Fruit fly (Drosophila melanogaster) whole organism, prepupa: ENCODE results near the gene CG4666.

ENCODE experiments used
- Blimp-1 ChIP-seq: fragments of 200-800 bp; sonication (Bioruptor generic); optimal IDR thresholded peaks from 3 replicates; lab custom pipeline; 2017; ENCODE audit warnings: missing biosample characterization, missing genetic modification characterization, mild to moderate bottlenecking, moderate library complexity, missing genetic modification reagents
- CG10631 ChIP-seq: fragments of 200-800 bp; sonication (Bioruptor generic); optimal IDR thresholded peaks from 2 replicates; lab custom pipeline; 2016; ENCODE audit warnings: missing biosample characterization, missing genetic modification characterization
- CG10669 ChIP-seq: fragments of 200-800 bp; sonication (Bioruptor generic); optimal IDR thresholded peaks from 3 replicates; lab custom pipeline; 2018; ENCODE audit warnings: missing biosample characterization, mild to moderate bottlenecking, missing genetic modification characterization, moderate library complexity
- CG11294 ChIP-seq: fragments of 200-800 bp; sonication (Bioruptor generic); IDR thresholded peaks from 2 replicates; pipeline ENCODE4 v1.3.6; 2022; ENCODE audit warnings: missing biosample characterization, missing genetic modification characterization
- CG11902 ChIP-seq: fragments of 200-800 bp; sonication (Bioruptor generic); optimal IDR thresholded peaks from 3 replicates; lab custom pipeline; 2016; ENCODE audit warnings: missing biosample characterization, missing genetic modification characterization
- CG15336 ChIP-seq: fragments of 200-800 bp; sonication (Bioruptor generic); IDR thresholded peaks from 2 replicates; pipeline ENCODE4 v1.3.6; 2022; ENCODE audit warnings: missing biosample characterization, missing genetic modification characterization
- CG1621 ChIP-seq: fragments of 200-800 bp; sonication (Bioruptor generic); optimal IDR thresholded peaks from 3 replicates; lab custom pipeline; 2018; ENCODE audit warnings: missing biosample characterization, mild to moderate bottlenecking, missing genetic modification characterization
- CG16779 ChIP-seq: fragments of 200-800 bp; sonication (Bioruptor generic); optimal IDR thresholded peaks from 3 replicates; lab custom pipeline; 2017; ENCODE audit warnings: missing biosample characterization, mild to moderate bottlenecking, missing genetic modification characterization
- CG32006 ChIP-seq: fragments of 200-800 bp; sonication (Bioruptor generic); optimal IDR thresholded peaks from 3 replicates; lab custom pipeline; 2017; ENCODE audit warnings: missing biosample characterization, mild to moderate bottlenecking, missing genetic modification characterization
- CG34406 ChIP-seq: fragments of 200-800 bp; sonication (Bioruptor generic); optimal IDR thresholded peaks from 3 replicates; lab custom pipeline; 2016; ENCODE audit warnings: missing biosample characterization, missing genetic modification characterization
- CG3919 ChIP-seq: fragments of 200-800 bp; sonication (Bioruptor generic); optimal IDR thresholded peaks from 3 replicates; lab custom pipeline; 2016; ENCODE audit warnings: missing biosample characterization, missing genetic modification characterization
- CG6163 ChIP-seq: fragments of 200-800 bp; sonication (Bioruptor generic); IDR thresholded peaks from 3 replicates; pipeline ENCODE4 v1.3.6; 2022; ENCODE audit warnings: missing biosample characterization, missing genetic modification characterization
- CG6276 ChIP-seq: fragments of 200-800 bp; sonication (Bioruptor generic); optimal IDR thresholded peaks from 2 replicates; lab custom pipeline; 2017; ENCODE audit warnings: missing biosample characterization, mild to moderate bottlenecking, missing genetic modification characterization
- CG6792 ChIP-seq: fragments of 200-800 bp; sonication (Bioruptor generic); optimal IDR thresholded peaks from 3 replicates; lab custom pipeline; 2016; ENCODE audit warnings: missing biosample characterization, missing genetic modification characterization
- CG6808 ChIP-seq: fragments of 200-800 bp; sonication (Bioruptor generic); optimal IDR thresholded peaks from 3 replicates; lab custom pipeline; 2017; ENCODE audit warnings: missing biosample characterization, missing genetic modification characterization, mild to moderate bottlenecking, moderate library complexity, missing genetic modification reagents
- CG7368 ChIP-seq: fragments of 200-800 bp; sonication (Bioruptor generic); optimal IDR thresholded peaks from 3 replicates; lab custom pipeline; 2016; ENCODE audit warnings: missing biosample characterization, missing genetic modification characterization
- CG8119 ChIP-seq: fragments of 200-800 bp; sonication (Bioruptor generic); IDR thresholded peaks from 3 replicates; pipeline ENCODE4 v1.3.6; 2022; ENCODE audit warnings: missing biosample characterization, missing genetic modification characterization
- CG8319 ChIP-seq: fragments of 200-800 bp; sonication (Bioruptor generic); optimal IDR thresholded peaks from 3 replicates; lab custom pipeline; 2016; ENCODE audit warnings: missing biosample characterization, missing genetic modification characterization
- CG8632 ChIP-seq: fragments of 200-800 bp; sonication (Bioruptor generic); optimal IDR thresholded peaks from 3 replicates; lab custom pipeline; 2016; ENCODE audit warnings: missing biosample characterization, missing genetic modification characterization
- CG9139 ChIP-seq: fragments of 200-800 bp; sonication (Bioruptor generic); optimal IDR thresholded peaks from 3 replicates; lab custom pipeline; 2017; ENCODE audit warnings: missing biosample characterization, mild to moderate bottlenecking, missing genetic modification characterization
- Eip75B ChIP-seq: fragments of 200-800 bp; sonication (Bioruptor generic); optimal IDR thresholded peaks from 3 replicates; lab custom pipeline; 2016; ENCODE audit warnings: missing biosample characterization, missing genetic modification characterization
- Eip78C ChIP-seq: fragments of 200-800 bp; sonication (Bioruptor generic); peaks from one replicate; lab custom pipeline; 2016; ENCODE audit warnings: missing biosample characterization, missing genetic modification characterization
- Eip93F ChIP-seq: fragments of 200-800 bp; sonication (Bioruptor generic); optimal IDR thresholded peaks from 2 replicates; lab custom pipeline; 2016; ENCODE audit warnings: missing biosample characterization, mild to moderate bottlenecking, missing genetic modification characterization
- Ets21C ChIP-seq: fragments of 200-800 bp; sonication (Bioruptor generic); optimal IDR thresholded peaks from 3 replicates; lab custom pipeline; 2016; ENCODE audit warnings: missing biosample characterization, missing genetic modification characterization
- Ets96B ChIP-seq: fragments of 200-800 bp; optimal IDR thresholded peaks from 2 replicates; lab custom pipeline; 2019; ENCODE audit warnings: missing biosample characterization, mild to moderate bottlenecking, missing genetic modification characterization, moderate library complexity
- Gug ChIP-seq: fragments of 200-800 bp; sonication (Bioruptor generic); IDR thresholded peaks from 2 replicates; pipeline ENCODE4 v1.3.6; 2022; ENCODE audit warnings: missing biosample characterization, missing genetic modification characterization
- Hr38 ChIP-seq: sonication (Bioruptor generic); optimal IDR thresholded peaks from 2 replicates; lab custom pipeline; 2016; ENCODE audit warnings: missing biosample characterization, missing genetic modification characterization
- Hr39 ChIP-seq: fragments of 200-800 bp; sonication (Bioruptor generic); optimal IDR thresholded peaks from 2 replicates; lab custom pipeline; 2016; ENCODE audit warnings: missing biosample characterization, missing genetic modification characterization
- Lpt ChIP-seq: fragments of 200-800 bp; sonication (Bioruptor generic); optimal IDR thresholded peaks from 3 replicates; lab custom pipeline; 2016; ENCODE audit warnings: missing biosample characterization, missing genetic modification characterization
- OdsH ChIP-seq: fragments of 200-800 bp; sonication (Bioruptor generic); optimal IDR thresholded peaks from 3 replicates; lab custom pipeline; 2016; ENCODE audit warnings: missing biosample characterization, missing genetic modification characterization
- Smox ChIP-seq: fragments of 200-800 bp; sonication (Bioruptor generic); optimal IDR thresholded peaks from 3 replicates; lab custom pipeline; 2016; ENCODE audit warnings: missing biosample characterization, missing genetic modification characterization
- Sox102F ChIP-seq: fragments of 200-800 bp; sonication (Bioruptor generic); optimal IDR thresholded peaks from 2 replicates; lab custom pipeline; 2016; ENCODE audit warnings: missing biosample characterization, mild to moderate bottlenecking, missing genetic modification characterization
- Sox15 ChIP-seq: fragments of 200-800 bp; sonication (Bioruptor generic); optimal IDR thresholded peaks from 3 replicates; lab custom pipeline; 2016; ENCODE audit warnings: missing biosample characterization, missing genetic modification characterization
- cyc ChIP-seq: fragments of 200-800 bp; sonication (Bioruptor generic); optimal IDR thresholded peaks from 3 replicates; lab custom pipeline; 2016; ENCODE audit warnings: missing biosample characterization, missing genetic modification characterization
- dsx ChIP-seq: fragments of 200-800 bp; optimal IDR thresholded peaks from 3 replicates; lab custom pipeline; 2019; ENCODE audit warnings: missing biosample characterization, mild to moderate bottlenecking, missing genetic modification characterization, moderate library complexity; ENCODE audit not compliant: poor library complexity, severe bottlenecking
- eg ChIP-seq: fragments of 200-800 bp; sonication (Bioruptor generic); IDR thresholded peaks from 3 replicates; pipeline ENCODE4 v1.3.6; 2022; ENCODE audit warnings: missing biosample characterization, missing genetic modification characterization
- esn ChIP-seq: fragments of 200-800 bp; sonication (Bioruptor generic); optimal IDR thresholded peaks from 2 replicates; lab custom pipeline; 2016; ENCODE audit warnings: missing biosample characterization, mild to moderate bottlenecking, missing genetic modification characterization, moderate library complexity
- fd59A ChIP-seq: fragments of 200-800 bp; sonication (Bioruptor generic); optimal IDR thresholded peaks from 2 replicates; lab custom pipeline; 2017; ENCODE audit warnings: missing biosample characterization, mild to moderate bottlenecking, missing genetic modification characterization, missing genetic modification reagents
- fd85E ChIP-seq: fragments of 200-800 bp; sonication (Bioruptor generic); optimal IDR thresholded peaks from 3 replicates; lab custom pipeline; 2016; ENCODE audit warnings: missing biosample characterization, missing genetic modification characterization
- fkh ChIP-seq: fragments of 200-800 bp; sonication (Bioruptor generic); optimal IDR thresholded peaks from 3 replicates; lab custom pipeline; 2017; ENCODE audit warnings: missing biosample characterization, mild to moderate bottlenecking, missing genetic modification characterization, moderate library complexity
- lz ChIP-seq: fragments of 200-800 bp; sonication (Bioruptor generic); optimal IDR thresholded peaks from 3 replicates; lab custom pipeline; 2016; ENCODE audit warnings: missing biosample characterization, missing genetic modification characterization
- pdm3 ChIP-seq: fragments of 200-800 bp; sonication (Bioruptor generic); optimal IDR thresholded peaks from 3 replicates; lab custom pipeline; 2016; ENCODE audit warnings: missing biosample characterization, missing genetic modification characterization
- salr ChIP-seq, 2 experiments: fragments of 200-800 bp; sonication (Bioruptor generic); optimal IDR thresholded peaks; 3 replicates each; lab custom pipeline; 2016 to 2018; ENCODE audit warnings: missing biosample characterization in 2 of 2, missing genetic modification characterization in 2 of 2, mild to moderate bottlenecking in 1 of 2
- spab ChIP-seq: fragments of 200-800 bp; sonication (Bioruptor generic); optimal IDR thresholded peaks from 2 replicates; lab custom pipeline; 2017; ENCODE audit warnings: missing biosample characterization, mild to moderate bottlenecking, missing genetic modification characterization, missing genetic modification reagents
- svp ChIP-seq: fragments of 200-800 bp; sonication (Bioruptor generic); peaks from one replicate; lab custom pipeline; 2016; ENCODE audit warnings: missing biosample characterization, missing genetic modification characterization
- vri ChIP-seq: fragments of 200-800 bp; sonication (Bioruptor generic); optimal IDR thresholded peaks from 3 replicates; lab custom pipeline; 2016; ENCODE audit warnings: missing biosample characterization, mild to moderate bottlenecking, missing genetic modification characterization

The CG4666 gene

DNA sequence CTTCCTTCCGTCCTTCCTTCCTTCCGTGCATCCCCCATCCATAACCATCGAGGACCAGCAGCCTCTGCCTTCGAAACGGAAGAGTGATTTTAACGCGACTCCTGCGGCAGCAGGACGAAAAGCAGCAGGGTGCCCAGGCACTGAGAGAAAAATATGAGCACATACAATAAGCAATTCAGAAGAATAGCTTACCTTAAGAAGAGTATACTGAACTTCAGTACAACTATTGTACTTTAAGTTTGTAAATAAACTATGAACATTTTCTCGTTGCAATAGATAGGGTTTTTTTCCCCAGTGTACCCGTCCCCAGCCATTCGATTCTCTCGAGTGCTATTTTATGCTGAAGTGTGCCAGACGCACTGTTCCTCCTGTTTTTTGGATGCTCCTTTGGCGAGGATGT lies 45.9 kb downstream of the CG4666 start (continued):
- peak; percentile 17 for TF ChIP-seq dsx
- no peak for TF ChIP-seq Gug (GFP tag; lab: Robert Waterston, UW)
- TF ChIP-seq eg (GFP tag; lab: Robert Waterston, UW) = no peak
- peak; percentile 46 for TF ChIP-seq Smox (GFP tag; lab: Kevin White, UChicago)
- TF ChIP-seq CG8632 = peak; percentile 21
- no peak for TF ChIP-seq CG16779 (tag; lab: Kevin White, UChicago)
- no peak for TF ChIP-seq CG15336
- TF ChIP-seq CG11294 = no peak

dm6 chrX:6030593-6030992 lies 47.0 kb downstream of the CG4666 start:
- TF ChIP-seq CG15336 (no peak), CG8319 (GFP tag; lab: Kevin White, UChicago) (no peak), salr (GFP tag; optimal IDR thresholded peaks at IDR 0.05; lab: Kevin White, UChicago) (no peak), svp (GFP tag; lab: Kevin White, UChicago) (no peak), vri (GFP tag; lab: Kevin White, UChicago) (no peak), Eip93F (GFP tag; lab: Kevin White, UChicago) (no peak), CG8119 (GFP tag; lab: Robert Waterston, UW) (no peak), CG6792 (no peak), CG9139 (GFP tag; lab: Kevin White, UChicago) (no peak), CG7368 (GFP tag; lab: Kevin White, UChicago) (no peak), Ets21C (GFP tag; lab: Kevin White, UChicago) (no peak), fd59A (GFP tag; lab: Kevin White, UChicago) (no peak), lz (GFP tag; lab: Kevin White, UChicago) (no peak), CG6163 (no peak), CG1621 (tag; lab: Kevin White, UChicago) (no peak), Hr39 (GFP tag; lab: Kevin White, UChicago) (no peak), pdm3 (GFP tag; lab: Kevin White, UChicago) (no peak)

DNA sequence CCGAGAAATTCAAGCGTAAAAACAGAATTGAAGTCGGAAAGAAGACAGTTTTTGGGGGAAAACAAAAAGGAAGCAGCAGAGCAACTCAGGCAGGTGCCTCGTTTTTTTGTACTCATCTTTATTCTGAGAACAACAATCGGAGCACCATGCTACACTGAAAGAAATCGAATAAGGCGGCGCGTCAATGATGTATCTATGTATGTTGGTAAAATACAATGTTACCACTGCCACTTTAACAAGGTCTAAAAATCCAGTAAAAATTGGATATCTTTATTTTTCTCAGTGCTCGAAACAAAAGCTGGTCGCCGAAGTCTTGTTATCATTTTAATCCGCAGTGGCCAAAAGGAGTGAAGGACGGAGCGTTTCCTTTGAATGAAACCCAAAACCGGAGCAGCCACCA lies 47.6 kb downstream of the CG4666 start:
- TF ChIP-seq OdsH (GFP tag; lab: Kevin White, UChicago) (peak; percentile 8), dsx (no peak), CG11294 (no peak), pdm3 (GFP tag; lab: Kevin White, UChicago) (peak; percentile 34), fd59A (GFP tag; lab: Kevin White, UChicago) (no peak), Blimp-1 (GFP tag; lab: Kevin White, UChicago) (peak; percentile 33), Ets96B (peak; percentile 11), Hr39 (GFP tag; lab: Kevin White, UChicago) (peak; percentile 72), spab (no peak), Hr38 (GFP tag; lab: Kevin White, UChicago) (no peak), CG7368 (GFP tag; lab: Kevin White, UChicago) (no peak), lz (GFP tag; lab: Kevin White, UChicago) (peak; percentile 73), Smox (GFP tag; lab: Kevin White, UChicago) (peak; percentile 70), vri (GFP tag; lab: Kevin White, UChicago) (peak; percentile 44), CG8119 (GFP tag; lab: Robert Waterston, UW) (no peak), CG8632 (peak; percentile 0), CG6163 (peak; percentile 37; the same call in 1 of the 3 replicates), salr (GFP tag; optimal IDR thresholded peaks at IDR 0.05; lab: Kevin White, UChicago) (no peak), CG10631 (peak; percentile 22), CG10669 (peak; percentile 17), CG9139 (GFP tag; lab: Kevin White, UChicago) (no peak), CG3919 (GFP tag; lab: Kevin White, UChicago) (peak; percentile 53), Gug (GFP tag; lab: Robert Waterston, UW) (no peak), Ets21C (GFP tag; lab: Kevin White, UChicago) (peak; percentile 61), CG11902 (peak; percentile 22), Lpt (no peak), Eip78C (GFP tag; lab: Kevin White, UChicago) (peak; percentile 85), CG6276 (GFP tag; lab: Kevin White, UChicago) (no peak), esn (GFP tag; lab: Kevin White, UChicago) (peak; percentile 78), fd85E (GFP tag; lab: Kevin White, UChicago) (no peak), CG6808 (GFP tag; lab: Kevin White, UChicago) (no peak), fkh (GFP tag; lab: Kevin White, UChicago) (no peak), Sox102F (GFP tag; lab: Kevin White, UChicago) (peak; percentile 70), Eip75B (GFP tag; lab: Kevin White, UChicago) (peak; percentile 39), CG6792 (peak; percentile 50), CG32006 (GFP tag; lab: Kevin White, UChicago) (no peak), CG34406 (GFP tag; lab: Kevin White, UChicago) (peak; percentile 28), Sox15 (GFP tag; lab: Kevin White, UChicago) (peak; percentile 10), cyc (GFP tag; lab: Kevin White, UChicago) (peak; percentile 77), svp (GFP tag; lab: Kevin White, UChicago) (peak; percentile 89)
